Fruit fly (Drosophila melanogaster) whole organism, embryonic: ENCODE measurements around the gene CG12998.
A peak's percentile ranks its signal among the peaks of the same experiment; 100 is the strongest.

Experiments
- CG11247 ChIP-seq: fragments of 200-800 bp; sonication (Bioruptor generic); IDR thresholded peaks from 2 replicates; pipeline ENCODE4 v1.3.6; 2022; ENCODE audit warnings: missing biosample characterization, missing genetic modification characterization
- CG12299 ChIP-seq: fragments of 200-800 bp; sonication (Bioruptor generic); optimal IDR thresholded peaks from 2 replicates; lab custom pipeline; 2018; ENCODE audit warnings: missing biosample characterization, mild to moderate bottlenecking, missing genetic modification characterization
- CG1233 ChIP-seq: fragments of 200-800 bp; sonication (Bioruptor generic); optimal IDR thresholded peaks from 4 replicates; lab custom pipeline; 2018; ENCODE audit warnings: missing biosample characterization, mild to moderate bottlenecking, missing genetic modification characterization
- CG13287 ChIP-seq: fragments of 200-800 bp; sonication (Bioruptor generic); IDR thresholded peaks from 2 replicates; pipeline ENCODE4 v1.3.6; 2022; ENCODE audit warnings: missing biosample characterization, missing genetic modification characterization; ENCODE audit not compliant: partially characterized antibody
- CG14710 ChIP-seq: fragments of 200-800 bp; sonication (Bioruptor generic); optimal IDR thresholded peaks from 3 replicates; lab custom pipeline; 2019; ENCODE audit warnings: missing biosample characterization, mild to moderate bottlenecking, missing genetic modification characterization, moderate library complexity
- CG1603 ChIP-seq: fragments of 200-800 bp; sonication (Bioruptor generic); optimal IDR thresholded peaks from 2 replicates; lab custom pipeline; 2019; ENCODE audit warnings: missing biosample characterization, mild to moderate bottlenecking, missing genetic modification characterization, moderate library complexity
- CG30403 ChIP-seq: fragments of 200-800 bp; sonication (Bioruptor generic); optimal IDR thresholded peaks from 3 replicates; lab custom pipeline; 2016; ENCODE audit warnings: missing biosample characterization, missing genetic modification characterization
- Dfd ChIP-seq, 2 experiments: fragments of >200 bp; optimal IDR thresholded peaks; 2 replicates each; lab custom pipeline; 2017; ENCODE audit warnings: missing biosample characterization in 2 of 2, missing genetic modification characterization in 2 of 2
- Dref ChIP-seq: fragments of 200-800 bp; sonication (Bioruptor generic); IDR thresholded peaks from 2 replicates; pipeline ENCODE4 v1.3.6; 2022; ENCODE audit warnings: missing biosample characterization, missing genetic modification characterization
- Sox100B ChIP-seq: fragments of 200-800 bp; sonication (Bioruptor generic); optimal IDR thresholded peaks from 3 replicates; lab custom pipeline; 2018; ENCODE audit warnings: missing biosample characterization, mild to moderate bottlenecking, missing genetic modification characterization
- Vsx1 ChIP-seq: fragments of 200-800 bp; sonication (Bioruptor generic); optimal IDR thresholded peaks from 2 replicates; lab custom pipeline; 2017; ENCODE audit warnings: missing biosample characterization, mild to moderate bottlenecking, missing genetic modification characterization, missing genetic modification reagents
- pan ChIP-seq, 4 experiments: fragments of >200 bp in 3 of 4; fragments of 200-800 bp in 1 of 4; sonication (Bioruptor generic) in 1 of 4; optimal IDR thresholded peaks in 3 of 4; IDR thresholded peaks in 1 of 4; 2 replicates each; pipeline versions ENCODE4 v1.3.6 to Lab custom; 2017 to 2022; ENCODE audit warnings: missing biosample characterization in 2 of 4, missing genetic modification characterization in 2 of 4, mixed read lengths in 1 of 4

DNA sequence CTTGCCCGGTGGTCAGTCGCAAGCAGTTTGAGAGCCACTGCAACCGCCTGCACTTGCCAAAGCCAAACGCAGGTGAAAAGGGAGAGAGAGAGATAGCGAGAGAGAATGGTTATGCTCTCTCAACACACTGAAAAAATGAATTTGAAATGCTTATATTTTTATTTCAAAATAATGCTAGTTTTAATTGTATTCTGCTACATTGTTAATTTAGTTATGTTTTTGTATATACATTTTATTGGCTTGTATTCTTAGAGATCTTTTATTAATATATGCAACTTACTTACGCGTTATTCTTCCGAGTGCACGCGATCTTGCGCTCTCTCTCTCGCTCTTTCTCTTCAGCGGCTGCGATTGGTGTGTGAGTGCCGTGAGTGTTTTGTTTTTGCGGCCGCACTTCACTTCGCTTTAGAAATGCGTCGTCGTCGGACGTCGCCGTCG is 40.0 kb upstream of the CG12998 start:
- TF ChIP-seq pan (optimal IDR thresholded peaks at IDR 0.05; lab: Kevin White, UChicago) (no peak), pan (GFP tag; optimal IDR thresholded peaks at IDR 0.05 in 1 of 2, IDR thresholded peaks at IDR 0.05 in 1 of 2) (peak in 1 of 2 experiments; percentile 99), Sox100B (GFP tag; lab: Kevin White, UChicago) (peak; percentile 98), CG14710 (tag; lab: Kevin White, UChicago) (peak; percentile 98), Vsx1 (GFP tag; lab: Kevin White, UChicago) (peak; percentile 40), CG30403 (peak; percentile 14), Dfd (GFP tag; optimal IDR thresholded peaks at IDR 0.05; lab: Kevin White, UChicago) (no peak), CG11247 (GFP tag; lab: Robert Waterston, UW) (peak; percentile 98), Dref (GFP tag; lab: Robert Waterston, UW) (no peak), CG1233 (GFP tag; lab: Kevin White, UChicago) (peak; percentile 96), CG1603 (peak; percentile 96), CG12299 (no peak), CG13287 (GFP tag; lab: Robert Waterston, UW) (no peak)
